Worm (Caenorhabditis elegans) whole organism, L1 larva: ENCODE data around the gene B0228.9.

ENCODE experiments used
- irx-1 ChIP-seq: sonication (generic microtip); optimal IDR thresholded peaks from 2 replicates; lab custom pipeline; 2016; ENCODE audit warnings: missing genetic modification characterization, missing compliant biosample characterization
- nhr-12 ChIP-seq: sonication (generic microtip); optimal IDR thresholded peaks from 2 replicates; lab custom pipeline; 2017; ENCODE audit warnings: missing biosample characterization, missing genetic modification characterization
- xbp-1 ChIP-seq: sonication (generic microtip); optimal IDR thresholded peaks from 2 replicates; lab custom pipeline; 2016; ENCODE audit warnings: missing genetic modification characterization, missing compliant biosample characterization

ce11 chrII:7777320-7777978, 14.0 kb upstream of the B0228.9 start, which contains the start of gene mthf-1:
- TF ChIP-seq irx-1 (tag; lab: Kevin White, UChicago) = no peak
- no peak for TF ChIP-seq xbp-1 (tag; lab: Kevin White, UChicago)
- TF ChIP-seq nhr-12 (tag; lab: Kevin White, UChicago) = no peak
